Worm (Caenorhabditis elegans) whole organism, L4 larva: ENCODE results near the gene B0554.5.

Experiments used
- F44E2.7 ChIP-seq: fragments of 200-800 bp; sonication (Bioruptor generic); IDR thresholded peaks from 2 replicates; pipeline ENCODE4 v2.1.2; 2022; ENCODE audit warnings: missing genetic modification characterization, missing compliant biosample characterization
- dpl-1 ChIP-seq: fragments of 150-350 bp; optimal IDR thresholded peaks from 2 replicates; lab custom pipeline; 2014; ENCODE audit warnings: missing biosample characterization, missing genetic modification reagents, missing genetic modification characterization
- fkh-10 ChIP-seq: fragments of 150-350 bp; optimal IDR thresholded peaks from 2 replicates; lab custom pipeline; 2014; ENCODE audit warnings: missing biosample characterization, missing genetic modification reagents, missing genetic modification characterization
- lin-39 ChIP-seq: fragments of 150-350 bp; optimal IDR thresholded peaks from 2 replicates; lab custom pipeline; 2014; ENCODE audit warnings: missing biosample characterization, missing genetic modification reagents, missing genetic modification characterization
- tag-97 ChIP-seq: fragments of 200-800 bp; sonication (Bioruptor generic); IDR thresholded peaks from 2 replicates; pipeline ENCODE4 v1.3.6; 2022; ENCODE audit warnings: missing genetic modification characterization, missing compliant biosample characterization
- tra-1 ChIP-seq: fragments of 200-800 bp; sonication (Bioruptor generic); IDR thresholded peaks from 2 replicates; pipeline ENCODE4 v1.3.6; 2022; ENCODE audit warnings: missing genetic modification reagents, missing genetic modification characterization, missing compliant biosample characterization

- no peak for TF ChIP-seq tag-97
- no peak for TF ChIP-seq lin-39 (tag; lab: Kevin White, UChicago)
- TF ChIP-seq fkh-10 = no peak
- no peak for TF ChIP-seq F44E2.7
- TF ChIP-seq dpl-1 (GFP tag; lab: Kevin White, UChicago) = no peak
- TF ChIP-seq tra-1 (GFP tag; lab: Robert Waterston, UW) = no peak
Measured at ce11 chrV:404210-404669, 20.0 kb upstream of the B0554.5 start, which contains the start of gene nhr-252.
